Worm (Caenorhabditis elegans) whole organism, midembryonic: ENCODE measurements around the gene R13D11.1.

Source experiments
- T22C8.4 ChIP-seq: fragments of 200-800 bp; sonication (Bioruptor generic); IDR thresholded peaks from 2 replicates; pipeline ENCODE4 v1.3.6; 2022; ENCODE audit warnings: missing genetic modification characterization, missing compliant biosample characterization
- flt-1 ChIP-seq: fragments of 200-800 bp; sonication (Bioruptor generic); IDR thresholded peaks from 2 replicates; pipeline ENCODE4 v1.3.6; 2022; ENCODE audit warnings: missing genetic modification characterization, missing compliant biosample characterization
- klf-2 ChIP-seq: fragments of 200-800 bp; sonication (Bioruptor generic); conservative IDR thresholded peaks from 2 replicates; pipeline ENCODE4 v1.3.6; 2022; ENCODE audit warnings: missing genetic modification reagents, missing genetic modification characterization, missing compliant biosample characterization
- ref-1 ChIP-seq: fragments of 200-800 bp; sonication (Bioruptor generic); conservative IDR thresholded peaks from 2 replicates; pipeline ENCODE4 v1.3.6; 2022; ENCODE audit warnings: missing genetic modification reagents, missing genetic modification characterization, missing compliant biosample characterization
- tab-1 ChIP-seq: fragments of 200-800 bp; sonication (Bioruptor generic); IDR thresholded peaks from 2 replicates; pipeline ENCODE4 v1.3.6; 2022; ENCODE audit warnings: missing genetic modification characterization, missing compliant biosample characterization
- ztf-23 ChIP-seq: fragments of 200-800 bp; sonication (Bioruptor generic); IDR thresholded peaks from 2 replicates; pipeline ENCODE4 v1.3.6; 2022; ENCODE audit warnings: missing genetic modification reagents, missing genetic modification characterization, missing compliant biosample characterization

- no peak for TF ChIP-seq T22C8.4 (GFP tag; lab: Robert Waterston, UW)
- TF ChIP-seq ztf-23 (GFP tag; lab: Robert Waterston, UW) = no peak
- no peak for TF ChIP-seq ref-1 (GFP tag; lab: Robert Waterston, UW)
- TF ChIP-seq klf-2 (GFP tag; lab: Robert Waterston, UW) = no peak
- no peak for TF ChIP-seq tab-1 (GFP tag; lab: Robert Waterston, UW)
- TF ChIP-seq flt-1 (GFP tag; lab: Robert Waterston, UW) = no peak
Measured at ce11 chrV:842611-843010, 25.3 kb downstream of the R13D11.1 start.
